Worm (Caenorhabditis elegans) whole organism, L4/young adult: ENCODE data around the gene srbc-29.

ENCODE experiments used
- W03F9.2 ChIP-seq: fragments of 150-350 bp; optimal IDR thresholded peaks from 2 replicates; lab custom pipeline; 2014; ENCODE audit warnings: missing biosample characterization, missing genetic modification characterization
- dao-5 ChIP-seq: sonication (generic microtip); optimal IDR thresholded peaks from 2 replicates; lab custom pipeline; 2016; ENCODE audit warnings: missing genotype, missing genetic modification characterization, moderate library complexity, missing compliant biosample characterization
- him-1 ChIP-seq: sonication (generic microtip); optimal IDR thresholded peaks from 2 replicates; lab custom pipeline; 2016; ENCODE audit warnings: missing genotype, missing genetic modification reagents, missing genetic modification characterization, missing compliant biosample characterization

srbc-29 gene

DNA sequence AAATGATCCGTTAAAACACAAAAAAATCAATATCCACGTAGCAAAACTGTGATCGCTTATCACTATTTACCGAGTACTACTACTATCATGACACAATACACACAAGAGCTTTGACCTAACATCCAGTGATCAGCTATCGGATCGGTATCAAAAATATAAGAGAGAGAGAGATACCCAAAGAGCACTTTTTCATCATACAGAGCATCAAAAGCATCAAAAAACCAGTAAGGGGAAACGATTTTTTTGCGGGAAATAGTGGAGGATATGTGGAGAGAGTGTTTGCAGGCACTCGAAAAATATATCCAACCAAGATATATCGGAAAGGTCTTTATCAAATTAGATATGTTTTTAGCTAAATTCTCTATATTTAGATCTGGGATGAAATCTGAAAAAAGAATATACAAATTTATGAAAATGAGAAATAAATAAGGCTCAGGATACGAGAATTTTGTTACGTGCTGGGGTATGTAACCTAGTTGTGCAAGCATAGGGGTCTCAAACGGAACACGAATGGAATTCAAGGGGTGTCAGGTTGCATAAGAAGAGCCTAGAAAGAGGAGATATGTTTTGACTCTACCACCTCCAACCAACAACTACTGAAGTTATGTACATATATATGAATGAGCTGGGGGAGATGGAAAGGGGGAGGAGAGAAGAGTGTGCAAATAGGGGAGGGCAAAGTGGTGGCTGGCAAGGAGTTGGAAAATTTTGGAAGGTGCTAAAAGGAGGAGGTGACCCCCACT lies 25.4 kb downstream of the srbc-29 start:
- TF ChIP-seq dao-5 (no peak), W03F9.2 (tag; lab: Kevin White, UChicago) (no peak), him-1 (tag; lab: Kevin White, UChicago) (no peak)

DNA sequence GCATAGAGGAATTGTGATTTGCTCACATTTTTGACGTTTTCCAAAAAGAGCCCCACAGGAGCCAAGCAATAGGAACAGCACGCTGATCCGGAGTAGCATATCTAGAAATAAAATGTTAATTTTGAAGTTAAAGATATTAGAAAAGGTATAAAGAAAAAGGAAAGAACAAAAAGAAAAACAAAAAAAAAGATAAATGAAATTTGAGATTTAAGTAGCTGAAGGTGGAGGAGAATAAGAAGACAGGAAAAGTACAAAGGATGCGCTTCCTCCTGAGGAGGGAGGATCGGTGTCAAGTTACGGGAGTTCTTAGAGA lies 25.9 kb downstream of the srbc-29 start, which contains the start of gene cfz-2:
TSS of gene cfz-2 (minus strand) at position 101 of the 313 bp plus-strand sequence.
- TF ChIP-seq him-1 (tag; lab: Kevin White, UChicago), result no peak
- no peak for TF ChIP-seq W03F9.2 (tag; lab: Kevin White, UChicago)
- TF ChIP-seq dao-5, result no peak

DNA sequence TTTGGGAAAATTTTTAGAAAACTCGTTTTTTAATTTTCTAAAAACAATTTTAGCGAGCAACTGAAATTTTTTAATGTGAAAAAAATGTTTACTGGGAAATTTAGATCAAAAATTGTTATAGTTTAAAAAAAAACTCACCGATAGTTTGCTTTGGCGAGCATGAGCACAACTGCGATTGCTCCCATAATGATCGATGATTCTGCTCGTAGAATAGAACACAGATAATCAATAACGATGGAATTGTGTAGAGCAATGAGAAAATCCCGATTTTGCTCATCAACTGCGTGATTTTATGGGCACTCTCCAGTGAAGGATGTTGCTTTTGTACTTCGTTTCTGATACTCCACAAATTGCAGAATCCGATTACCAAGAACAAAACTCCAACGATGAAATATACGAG lies 28.1 kb downstream of the srbc-29 start:
- TF ChIP-seq W03F9.2 (tag; lab: Kevin White, UChicago) (no peak), him-1 (tag; lab: Kevin White, UChicago) (no peak), dao-5 (no peak)

DNA sequence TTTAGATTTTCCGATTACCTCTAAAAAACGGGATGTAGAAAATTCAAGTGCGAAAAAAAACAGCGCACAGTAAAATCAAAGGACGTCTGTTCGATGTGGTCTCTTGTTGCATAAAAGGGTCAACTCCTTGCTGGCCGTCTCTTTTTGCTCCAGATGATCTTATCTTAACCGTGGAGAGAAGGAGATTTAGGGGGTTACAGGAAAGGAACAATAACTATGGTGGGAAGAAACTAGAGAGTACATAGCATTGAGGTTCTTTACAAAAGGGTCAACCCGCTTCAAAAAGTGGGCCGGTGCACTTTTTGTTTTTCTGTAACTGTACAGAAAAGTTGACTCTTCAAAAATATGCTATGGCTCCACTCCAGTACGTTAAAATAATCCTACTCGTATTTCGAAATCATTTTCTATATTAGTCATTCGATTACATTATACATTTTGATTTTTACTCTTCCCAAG lies 39.1 kb downstream of the srbc-29 start, which contains the start of the genes T20D4.19 and srj-9:
TSS of gene T20D4.19 (minus strand) at position 101 of the 456 bp plus-strand sequence.
TSS of gene srj-9 (plus strand) at position 406 of the 456 bp plus-strand sequence.
- TF ChIP-seq him-1 (tag; lab: Kevin White, UChicago) (no peak), W03F9.2 (tag; lab: Kevin White, UChicago) (no peak), dao-5 (no peak)

DNA sequence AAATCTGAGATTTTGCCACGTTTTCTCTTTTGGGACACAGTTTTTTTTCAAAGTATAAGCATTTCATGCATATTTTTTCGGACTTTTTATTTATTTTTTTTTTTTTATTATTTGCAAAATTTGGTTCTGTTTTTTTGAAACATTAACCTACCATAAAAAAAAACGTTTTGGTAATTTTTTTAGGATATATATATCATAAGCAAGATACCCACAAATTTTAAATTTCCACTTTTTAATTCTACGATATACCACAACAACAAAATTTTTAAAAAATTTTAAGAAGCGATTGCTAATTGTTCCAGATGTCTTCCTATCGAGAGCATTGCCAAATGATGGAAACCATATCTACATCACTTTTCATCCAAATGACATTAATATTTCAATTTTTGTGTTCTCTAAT lies 42.0 kb downstream of the srbc-29 start, which contains the start of gene srab-20:
TSS of gene srab-20 (plus strand) at position 301 of the 400 bp plus-strand sequence.
- no peak for TF ChIP-seq him-1 (tag; lab: Kevin White, UChicago)
- TF ChIP-seq W03F9.2 (tag; lab: Kevin White, UChicago), result no peak
- TF ChIP-seq dao-5, result no peak

DNA sequence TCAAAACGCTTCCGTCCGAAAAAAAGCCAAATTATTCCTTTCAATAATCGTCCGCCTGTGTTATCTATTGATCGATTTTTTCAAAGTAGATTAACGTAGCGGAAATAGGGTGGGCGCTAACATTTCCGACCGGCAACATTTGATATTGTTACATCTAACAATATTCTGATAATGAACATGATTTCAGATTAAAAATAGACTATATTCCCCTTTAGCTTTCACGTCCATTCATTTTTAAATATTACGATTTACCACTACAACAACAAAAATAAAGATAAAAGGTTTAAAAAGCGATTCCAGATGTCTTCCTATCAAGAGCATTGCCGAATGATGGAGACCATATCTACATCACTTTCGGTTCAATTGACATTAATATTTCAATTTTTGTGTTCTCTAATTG lies 44.6 kb downstream of the srbc-29 start, which contains the start of gene srab-22:
TSS of gene srab-22 (plus strand) at position 301 of the 400 bp plus-strand sequence.
- TF ChIP-seq him-1 (tag; lab: Kevin White, UChicago) (no peak), dao-5 (no peak), W03F9.2 (tag; lab: Kevin White, UChicago) (no peak)

DNA sequence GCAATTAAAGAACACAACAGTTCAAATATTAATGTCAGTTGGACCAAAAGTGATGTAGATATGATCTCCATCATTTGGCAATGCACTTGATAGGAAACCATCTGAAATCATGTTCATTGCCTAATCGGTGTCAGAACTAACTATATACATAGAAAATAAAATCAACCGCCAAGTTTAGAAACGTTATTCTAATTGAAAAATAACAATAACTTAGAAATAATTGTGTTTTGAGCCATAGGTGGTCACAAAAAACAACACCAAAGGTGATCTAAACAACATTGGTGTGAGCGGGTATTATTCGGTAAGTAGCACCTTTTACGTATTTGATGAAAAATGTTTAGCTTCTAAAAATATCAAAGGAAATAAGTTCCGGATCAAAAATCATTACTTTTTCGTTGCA lies 46.3 kb downstream of the srbc-29 start, which contains the start of gene srab-21:
TSS of gene srab-21 (minus strand) at position 101 of the 400 bp plus-strand sequence.
- no peak for TF ChIP-seq dao-5
- no peak for TF ChIP-seq W03F9.2 (tag; lab: Kevin White, UChicago)
- TF ChIP-seq him-1 (tag; lab: Kevin White, UChicago), result no peak
